Worm (Caenorhabditis elegans) whole organism, L2 larva: Measurements from ENCODE around the gene R07C3.13.
"Not testable (repeated sequence)": the region's sequence is repeated elsewhere in the genome, so short reads cannot be mapped to it uniquely, and the experiment has no call there.

Experiments
- C34F6.9 ChIP-seq: fragments of 150-350 bp; optimal IDR thresholded peaks from 2 replicates; lab custom pipeline; 2014; ENCODE audit warnings: missing biosample characterization, missing genetic modification characterization
- F13H6.1 ChIP-seq: sonication (generic microtip); optimal IDR thresholded peaks from 2 replicates; lab custom pipeline; 2016; ENCODE audit warnings: missing genetic modification characterization, missing compliant biosample characterization
- R02D3.7 ChIP-seq: fragments of 150-350 bp; optimal IDR thresholded peaks from 2 replicates; lab custom pipeline; 2014; ENCODE audit warnings: missing biosample characterization, missing genetic modification characterization
- Y55F3AM.14 ChIP-seq: fragments of 200-800 bp; sonication (Bioruptor generic); optimal IDR thresholded peaks from 2 replicates; lab custom pipeline; 2018; ENCODE audit warnings: mild to moderate bottlenecking, missing genetic modification characterization, missing compliant biosample characterization
- ZK546.5 ChIP-seq: sonication (generic microtip); optimal IDR thresholded peaks from 2 replicates; lab custom pipeline; 2017; ENCODE audit warnings: missing biosample characterization, missing genetic modification characterization
- blmp-1 ChIP-seq: sonication (generic microtip); optimal IDR thresholded peaks from 2 replicates; lab custom pipeline; 2017; ENCODE audit warnings: missing genetic modification characterization, mild to moderate bottlenecking, missing compliant biosample characterization, antibody characterized with exemption, moderate library complexity; ENCODE audit not compliant: insufficient read depth
- ceh-16 ChIP-seq: fragments of 150-350 bp; optimal IDR thresholded peaks from 2 replicates; lab custom pipeline; 2014; ENCODE audit warnings: missing biosample characterization, missing genetic modification characterization
- ceh-82 ChIP-seq: fragments of 150-350 bp; optimal IDR thresholded peaks from 2 replicates; lab custom pipeline; 2014; ENCODE audit warnings: missing biosample characterization, missing genetic modification characterization
- dmd-4 ChIP-seq: sonication (generic microtip); optimal IDR thresholded peaks from 2 replicates; lab custom pipeline; 2017; ENCODE audit warnings: missing biosample characterization, missing genetic modification characterization
- elt-1 ChIP-seq: fragments of 150-350 bp; optimal IDR thresholded peaks from 2 replicates; lab custom pipeline; 2014; ENCODE audit warnings: missing biosample characterization, missing genetic modification characterization
- elt-3 ChIP-seq: sonication (generic microtip); optimal IDR thresholded peaks from 2 replicates; lab custom pipeline; 2017; ENCODE audit warnings: missing biosample characterization, missing genetic modification characterization
- fos-1 ChIP-seq: fragments of 150-350 bp; optimal IDR thresholded peaks from 2 replicates; lab custom pipeline; 2014; ENCODE audit warnings: missing biosample characterization, missing genetic modification characterization
- gmeb-1 ChIP-seq: fragments of 150-350 bp; optimal IDR thresholded peaks from 2 replicates; lab custom pipeline; 2014; ENCODE audit warnings: missing biosample characterization, missing genetic modification characterization
- lin-11 ChIP-seq: fragments of 150-350 bp; sonication (generic microtip); optimal IDR thresholded peaks from 2 replicates; lab custom pipeline; 2014; ENCODE audit warnings: missing biosample characterization, missing genetic modification characterization, inconsistent platforms, mixed read lengths
- lin-13 ChIP-seq: fragments of 150-350 bp; optimal IDR thresholded peaks from 2 replicates; lab custom pipeline; 2014; ENCODE audit warnings: missing biosample characterization, missing genetic modification reagents, missing genetic modification characterization
- lin-39 ChIP-seq: fragments of 150-350 bp; optimal IDR thresholded peaks from 2 replicates; lab custom pipeline; 2014; ENCODE audit warnings: missing biosample characterization, missing genetic modification reagents, missing genetic modification characterization
- lsy-2 ChIP-seq, 2 experiments: fragments of 150-350 bp in 1 of 2; sonication (generic microtip) in 1 of 2; optimal IDR thresholded peaks; 2 replicates each; lab custom pipeline; 2014 to 2017; ENCODE audit warnings: missing biosample characterization in 2 of 2, missing genetic modification characterization in 2 of 2
- mdl-1 ChIP-seq, 2 experiments: fragments of 150-350 bp in 1 of 2; sonication (generic microtip) in 1 of 2; optimal IDR thresholded peaks; 2 replicates each; lab custom pipeline; 2017; ENCODE audit warnings: missing biosample characterization in 2 of 2, missing genetic modification characterization in 2 of 2
- nhr-12 ChIP-seq: fragments of 150-350 bp; optimal IDR thresholded peaks from 2 replicates; lab custom pipeline; 2014; ENCODE audit warnings: missing biosample characterization, missing genetic modification characterization
- nhr-23 ChIP-seq: fragments of 150-350 bp; optimal IDR thresholded peaks from 2 replicates; lab custom pipeline; 2014; ENCODE audit warnings: missing biosample characterization, missing genetic modification reagents, missing genetic modification characterization
- nhr-237 ChIP-seq: fragments of 150-350 bp; optimal IDR thresholded peaks from 2 replicates; lab custom pipeline; 2014; ENCODE audit warnings: missing biosample characterization, missing genetic modification characterization
- nhr-6 ChIP-seq: fragments of 150-350 bp; optimal IDR thresholded peaks from 2 replicates; lab custom pipeline; 2014; ENCODE audit warnings: missing biosample characterization, missing genetic modification characterization
- nhr-77 ChIP-seq: fragments of 150-350 bp; optimal IDR thresholded peaks from 2 replicates; lab custom pipeline; 2014; ENCODE audit warnings: missing biosample characterization, missing genetic modification characterization
- sem-4 ChIP-seq: fragments of 150-350 bp; optimal IDR thresholded peaks from 2 replicates; lab custom pipeline; 2014; ENCODE audit warnings: missing biosample characterization, missing genetic modification reagents, missing genetic modification characterization
- skn-1 ChIP-seq: sonication (generic microtip); optimal IDR thresholded peaks from 2 replicates; lab custom pipeline; 2017; ENCODE audit warnings: missing biosample characterization, missing genetic modification characterization
- sma-3 ChIP-seq: sonication (generic microtip); optimal IDR thresholded peaks from 2 replicates; lab custom pipeline; 2016; ENCODE audit warnings: missing genetic modification reagents, missing genetic modification characterization, missing compliant biosample characterization
- sma-9 ChIP-seq, 2 experiments: fragments of 150-350 bp in 1 of 2; sonication (generic microtip) in 1 of 2; optimal IDR thresholded peaks; 2 replicates each; lab custom pipeline; 2014 to 2016; ENCODE audit warnings: missing genetic modification characterization in 2 of 2, mild to moderate bottlenecking in 1 of 2, missing biosample characterization in 1 of 2, missing compliant biosample characterization in 1 of 2, missing genetic modification reagents in 1 of 2, moderate library complexity in 1 of 2
- snpc-4 ChIP-seq: fragments of 150-350 bp; optimal IDR thresholded peaks from 2 replicates; lab custom pipeline; 2014; ENCODE audit warnings: missing biosample characterization, missing genetic modification characterization
- unc-55 ChIP-seq: fragments of 150-350 bp; sonication (generic microtip); optimal IDR thresholded peaks from 3 replicates; lab custom pipeline; 2014; ENCODE audit warnings: missing biosample characterization, missing genetic modification reagents, missing genetic modification characterization
- zag-1 ChIP-seq: fragments of 150-350 bp; optimal IDR thresholded peaks from 2 replicates; lab custom pipeline; 2014; ENCODE audit warnings: missing biosample characterization, missing genetic modification characterization
- ztf-1 ChIP-seq: fragments of 200-800 bp; sonication (Bioruptor generic); conservative IDR thresholded peaks from 2 replicates; pipeline ENCODE4 v1.3.6; 2022; ENCODE audit warnings: missing genetic modification characterization, missing compliant biosample characterization
- ztf-11 ChIP-seq: sonication (generic microtip); optimal IDR thresholded peaks from 2 replicates; lab custom pipeline; 2017; ENCODE audit warnings: missing biosample characterization, missing genetic modification characterization

The R07C3.13 gene

ce11 chrII:927331-927730 lies at the start of gene R07C3.13:
Gene R07C3.13, minus strand, starts transcription at chrII:927431.
- TF ChIP-seq F13H6.1: no peak
- no peak for TF ChIP-seq nhr-237 (tag; lab: Kevin White, UChicago)
- no peak for TF ChIP-seq nhr-6 (tag; lab: Kevin White, UChicago)
- no peak for TF ChIP-seq ztf-11
- TF ChIP-seq nhr-12 (tag; lab: Kevin White, UChicago): no peak
- TF ChIP-seq R02D3.7 (tag; lab: Kevin White, UChicago): no peak
- no peak for TF ChIP-seq mdl-1 (tag; optimal IDR thresholded peaks at IDR 0.05; lab: Kevin White, UChicago)
- TF ChIP-seq elt-1 (tag; lab: Kevin White, UChicago): no peak
- TF ChIP-seq nhr-77 (tag; lab: Kevin White, UChicago): no peak
- no peak for TF ChIP-seq ZK546.5 (tag; lab: Kevin White, UChicago)
- no peak for TF ChIP-seq Y55F3AM.14 (GFP tag; lab: Kevin White, UChicago)
- TF ChIP-seq ztf-1 (GFP tag; lab: Robert Waterston, UW): no peak
- TF ChIP-seq elt-3 (tag; lab: Kevin White, UChicago): no peak
- TF ChIP-seq lin-39: no peak
- no peak for TF ChIP-seq sma-9 (GFP tag; optimal IDR thresholded peaks at IDR 0.05; lab: Kevin White, UChicago)
- TF ChIP-seq sma-9 (tag; optimal IDR thresholded peaks at IDR 0.05; lab: Kevin White, UChicago): no peak
- TF ChIP-seq fos-1 (tag; lab: Kevin White, UChicago): no peak
- no peak for TF ChIP-seq zag-1 (tag; lab: Kevin White, UChicago)
- TF ChIP-seq lin-13: no peak
- TF ChIP-seq lin-11 (tag; lab: Kevin White, UChicago): no peak

- TF ChIP-seq elt-3 (tag; lab: Kevin White, UChicago) (no peak), ztf-1 (GFP tag; lab: Robert Waterston, UW) (no peak), F13H6.1 (no peak), nhr-77 (tag; lab: Kevin White, UChicago) (no peak), lin-11 (tag; lab: Kevin White, UChicago) (no peak), unc-55 (GFP tag; lab: Kevin White, UChicago) (no peak), mdl-1 (tag; optimal IDR thresholded peaks at IDR 0.05; lab: Kevin White, UChicago) (no peak), ceh-16 (tag; lab: Kevin White, UChicago) (no peak), sem-4 (tag; lab: Kevin White, UChicago) (no peak), fos-1 (tag; lab: Kevin White, UChicago) (no peak), ceh-82 (tag; lab: Kevin White, UChicago) (no peak), nhr-23 (tag; lab: Kevin White, UChicago) (no peak), lsy-2 (tag; optimal IDR thresholded peaks at IDR 0.05; lab: Kevin White, UChicago) (no peak), snpc-4 (tag; lab: Kevin White, UChicago) (no peak)
These were observed 46.8 kb upstream of the R07C3.13 start, which contains the start of gene fbxc-14 for ce11 chrII:973999-974398. Gene fbxc-14, plus strand, starts transcription at chrII:974299.

ce11 chrII:972850-973249 lies 45.6 kb upstream of the R07C3.13 start, which contains the start of gene C32B5.15:
Gene C32B5.15, minus strand, starts transcription at chrII:972950.
- TF ChIP-seq ZK546.5 (tag; lab: Kevin White, UChicago): no peak
- no peak for TF ChIP-seq nhr-6 (tag; lab: Kevin White, UChicago)

- not testable (repeated sequence) for TF ChIP-seq gmeb-1 (tag; lab: Kevin White, UChicago); blmp-1 (tag; lab: Kevin White, UChicago); lin-13
These were observed 40.9 kb upstream of the R07C3.13 start, which contains the start of gene C32B5.6 for ce11 chrII:968106-968505. Gene C32B5.6, plus strand, starts transcription at chrII:968406.

- not testable (repeated sequence) for TF ChIP-seq lin-11, nhr-6, C34F6.9 (tag; lab: Kevin White, UChicago)
These were observed 39.7 kb upstream of the R07C3.13 start, which contains the start of gene fbxc-18 for ce11 chrII:966962-967361. Gene fbxc-18, minus strand, starts transcription at chrII:967062.

- TF ChIP-seq skn-1 (tag; lab: Kevin White, UChicago) (no peak), sma-9 (GFP tag; optimal IDR thresholded peaks at IDR 0.05; lab: Kevin White, UChicago) (no peak), sma-9 (tag; optimal IDR thresholded peaks at IDR 0.05; lab: Kevin White, UChicago) (no peak), sma-3 (no peak), nhr-12 (tag; lab: Kevin White, UChicago) (no peak), ztf-11 (no peak), fos-1 (tag; lab: Kevin White, UChicago) (no peak), dmd-4 (tag; lab: Kevin White, UChicago) (no peak), nhr-6 (tag; lab: Kevin White, UChicago) (no peak)
These were observed 34.7 kb upstream of the R07C3.13 start, which contains the start of gene C32B5.13 for ce11 chrII:961961-962360. Gene C32B5.13, minus strand, starts transcription at chrII:962061.
